Fruit fly (Drosophila melanogaster): ENCODE data around the gene not.

not gene

DNA sequence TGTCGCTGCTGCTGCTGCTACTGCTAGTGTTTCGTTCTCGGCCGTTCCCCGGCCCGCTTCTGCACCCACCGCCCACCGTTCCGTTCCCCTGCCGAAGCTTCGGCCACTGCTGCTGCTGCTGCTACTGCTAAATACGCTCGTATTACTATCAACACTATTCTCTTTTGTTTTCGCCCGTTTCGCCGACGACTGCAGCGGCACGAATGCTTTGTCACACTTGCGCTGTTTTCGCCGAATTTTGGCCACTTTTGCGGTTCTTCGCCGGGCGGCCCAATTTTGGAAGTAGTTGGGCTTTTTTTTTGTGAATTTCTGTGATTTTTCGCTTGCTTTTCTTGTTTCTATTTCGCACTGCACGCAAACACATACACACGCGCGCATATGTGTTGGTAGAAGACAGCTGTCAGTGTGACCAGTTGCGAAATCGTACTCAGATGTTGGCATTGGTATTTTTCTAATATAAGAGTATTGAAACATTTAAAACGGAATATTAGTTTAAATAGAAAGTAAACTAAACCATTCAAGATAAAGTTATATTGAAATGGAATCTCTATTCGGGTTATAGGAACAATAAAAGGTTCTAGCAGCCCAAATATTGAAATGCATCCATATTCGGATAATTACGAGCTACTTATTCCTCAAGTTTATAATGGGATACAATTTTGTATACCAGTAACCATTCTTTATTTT is at the start of gene not:
TSS of gene not (minus strand) at position 395 of the 687 bp plus-strand sequence.
- TF ChIP-seq Sin3A (optimal IDR thresholded peaks at IDR 0.05) (no peak), ttk (optimal IDR thresholded peaks at IDR 0.05) (no peak), Myc (optimal IDR thresholded peaks at IDR 0.05) (no peak), insv (optimal IDR thresholded peaks at IDR 0.05) (no peak), h (optimal IDR thresholded peaks at IDR 0.05) (no peak), psq (optimal IDR thresholded peaks at IDR 0.05) (no peak)

DNA sequence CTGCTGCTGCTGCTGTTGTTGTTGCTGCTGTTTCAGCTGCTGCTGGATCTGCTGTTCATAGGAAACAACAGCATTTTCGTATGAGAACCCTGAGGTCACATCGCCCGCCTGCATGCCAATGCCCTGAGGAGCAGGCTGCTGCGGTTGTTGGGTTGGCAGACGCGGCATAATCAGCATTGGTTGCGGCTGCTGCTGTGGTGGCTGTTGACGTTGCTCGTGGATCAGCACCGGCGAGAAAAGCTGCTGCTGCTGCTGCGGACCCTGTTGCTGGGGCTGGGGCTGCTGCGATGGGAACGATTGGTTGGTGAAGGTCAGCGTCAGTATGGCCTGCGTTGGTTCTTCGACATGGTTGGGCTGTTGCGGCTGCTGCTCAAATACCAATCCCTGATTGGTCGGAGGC is 47.9 kb upstream of the not start:
- no peak for TF ChIP-seq Sin3A (optimal IDR thresholded peaks at IDR 0.05)
- TF ChIP-seq h (optimal IDR thresholded peaks at IDR 0.05), result no peak
- no peak for TF ChIP-seq Myc (optimal IDR thresholded peaks at IDR 0.05)
- TF ChIP-seq psq (optimal IDR thresholded peaks at IDR 0.05), result no peak
- no peak for TF ChIP-seq insv (optimal IDR thresholded peaks at IDR 0.05)
- TF ChIP-seq ttk (optimal IDR thresholded peaks at IDR 0.05), result no peak

DNA sequence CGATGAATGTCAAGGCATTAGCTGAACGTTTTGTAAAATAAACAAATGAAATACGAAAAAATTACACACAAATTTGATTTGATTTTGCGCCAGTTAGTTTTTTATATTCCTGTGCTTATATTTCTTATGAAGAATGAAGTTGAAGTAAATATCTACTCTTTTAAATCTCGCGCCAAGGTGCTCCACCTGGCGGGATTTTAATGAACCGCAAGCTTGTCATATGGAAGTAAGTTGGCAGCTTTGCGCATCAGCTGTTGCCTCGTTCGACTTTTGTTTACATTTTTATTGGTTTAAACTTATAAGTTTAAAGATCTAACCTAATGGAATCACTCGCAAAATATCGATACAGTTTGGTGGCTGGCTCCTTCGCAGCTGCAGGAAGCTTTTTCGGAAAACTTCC is 45.2 kb upstream of the not start, which contains the start of gene CG42495:
TSS of gene CG42495 (plus strand) at position 247 of the 400 bp plus-strand sequence.
- TF ChIP-seq insv (optimal IDR thresholded peaks at IDR 0.05) (no peak), h (optimal IDR thresholded peaks at IDR 0.05) (no peak), Myc (optimal IDR thresholded peaks at IDR 0.05) (no peak), ttk (optimal IDR thresholded peaks at IDR 0.05) (no peak), psq (optimal IDR thresholded peaks at IDR 0.05) (no peak), Sin3A (optimal IDR thresholded peaks at IDR 0.05) (no peak)

DNA sequence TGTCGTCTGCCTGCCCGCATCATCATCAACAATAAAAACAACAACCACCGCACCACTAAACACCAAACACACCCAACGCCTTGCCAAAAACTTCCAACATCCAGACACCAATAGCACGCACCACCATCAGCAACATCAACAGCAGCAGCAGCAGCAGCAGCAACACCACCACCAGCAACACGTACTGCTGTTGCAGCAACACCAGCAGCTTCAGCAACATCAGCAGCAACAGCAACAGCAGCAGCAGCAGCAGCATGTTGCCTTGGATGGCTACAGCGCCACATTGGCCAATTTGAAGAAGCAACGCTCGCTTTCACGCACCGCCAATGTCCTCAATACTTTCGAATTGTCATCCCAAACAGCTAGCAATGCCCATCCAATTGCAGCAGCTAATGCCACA is 43.7 kb upstream of the not start:
- no peak for TF ChIP-seq ttk (optimal IDR thresholded peaks at IDR 0.05)
- no peak for TF ChIP-seq Myc (optimal IDR thresholded peaks at IDR 0.05)
- TF ChIP-seq Sin3A (optimal IDR thresholded peaks at IDR 0.05), result no peak

DNA sequence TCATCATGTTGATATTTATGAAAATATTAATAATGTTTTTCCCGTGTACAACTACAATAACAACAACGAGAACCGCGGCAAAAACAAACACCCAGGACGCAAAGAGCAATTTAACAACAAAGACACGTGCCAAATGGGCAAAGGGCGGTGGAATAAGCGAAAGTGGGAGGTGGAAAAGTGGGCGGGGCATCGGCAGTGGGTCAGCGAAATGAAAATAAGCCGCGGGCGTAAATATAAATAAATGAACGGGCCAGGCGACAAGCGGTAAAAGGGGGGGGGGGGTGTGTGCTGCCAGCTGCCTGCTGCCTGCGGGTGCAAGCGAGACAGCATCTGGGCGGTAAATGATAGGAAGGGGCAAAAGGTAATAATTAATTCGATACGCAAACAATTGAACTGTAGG is 31.8 kb upstream of the not start:
- TF ChIP-seq ttk (optimal IDR thresholded peaks at IDR 0.05), result no peak
- no peak for TF ChIP-seq Myc (optimal IDR thresholded peaks at IDR 0.05)
- no peak for TF ChIP-seq psq (optimal IDR thresholded peaks at IDR 0.05)
- no peak for TF ChIP-seq insv (optimal IDR thresholded peaks at IDR 0.05)
- no peak for TF ChIP-seq h (optimal IDR thresholded peaks at IDR 0.05)
- TF ChIP-seq Sin3A (optimal IDR thresholded peaks at IDR 0.05), result no peak

DNA sequence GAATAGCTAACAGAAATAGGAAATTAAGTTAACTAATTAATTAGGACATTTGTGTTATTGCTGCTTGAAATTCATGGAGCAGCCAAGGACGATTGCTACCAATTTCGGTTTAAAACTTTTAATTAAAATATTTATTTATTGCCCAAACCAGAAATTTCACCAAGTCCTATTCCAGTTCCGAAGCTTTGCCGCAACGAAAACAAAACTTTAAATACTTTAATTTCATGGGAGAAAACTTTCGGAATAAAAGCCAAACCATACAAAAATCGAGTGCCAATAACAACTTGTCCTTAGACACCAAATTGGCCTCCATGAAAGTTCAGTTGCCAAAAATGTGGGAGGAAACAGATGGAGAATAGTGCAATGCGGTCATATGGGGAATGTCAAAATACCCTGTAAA is 21.3 kb upstream of the not start:
- TF ChIP-seq Sin3A (optimal IDR thresholded peaks at IDR 0.05) (no peak), Myc (optimal IDR thresholded peaks at IDR 0.05) (no peak), psq (optimal IDR thresholded peaks at IDR 0.05) (no peak), ttk (optimal IDR thresholded peaks at IDR 0.05) (no peak), insv (optimal IDR thresholded peaks at IDR 0.05) (no peak), h (optimal IDR thresholded peaks at IDR 0.05) (no peak)

DNA sequence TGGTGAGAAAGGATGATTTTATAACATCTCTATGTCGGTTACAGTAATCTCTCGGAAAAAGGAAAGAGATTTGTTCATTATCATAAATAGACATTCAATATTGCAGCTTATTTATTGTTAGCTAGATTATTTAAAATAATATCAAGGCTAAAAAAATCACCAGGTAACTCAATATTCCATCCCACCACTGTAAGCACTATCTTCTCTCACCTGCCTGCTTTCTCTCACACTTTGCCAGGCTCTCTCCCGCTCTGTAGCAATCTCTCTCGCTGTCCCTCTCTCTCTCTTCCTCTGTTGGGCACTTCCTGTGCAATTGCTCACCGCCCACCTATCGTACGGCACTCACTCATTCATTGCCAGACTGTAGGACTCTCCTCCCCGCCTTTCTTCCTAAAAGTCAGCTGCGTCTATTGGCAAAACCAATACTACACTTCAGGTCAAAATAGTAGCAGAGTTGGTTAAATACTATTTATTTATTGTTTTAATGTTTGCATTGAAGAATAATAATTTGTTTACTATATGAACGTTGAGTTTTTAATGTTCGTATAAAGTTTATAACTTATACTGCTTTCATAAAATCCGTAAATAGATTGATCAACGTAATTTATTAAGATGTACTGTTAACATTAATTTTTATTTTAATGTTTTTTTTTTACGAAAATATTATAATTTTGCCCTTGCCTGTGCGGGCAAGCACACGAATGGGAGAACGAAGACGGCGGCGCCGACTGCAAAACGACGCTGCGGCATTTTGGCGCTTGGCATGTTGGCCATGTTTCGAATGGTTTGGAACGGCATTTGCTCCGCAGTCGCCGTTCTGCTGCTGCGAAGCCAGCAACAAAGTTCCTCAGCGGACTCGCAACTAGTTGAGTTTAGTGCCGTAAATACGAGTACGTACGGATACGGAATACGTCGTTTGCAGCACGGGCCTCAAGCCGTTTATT is 18.9 kb upstream of the not start:
- TF ChIP-seq psq (optimal IDR thresholded peaks at IDR 0.05) (no peak), ttk (optimal IDR thresholded peaks at IDR 0.05) (no peak), h (optimal IDR thresholded peaks at IDR 0.05) (no peak), Sin3A (optimal IDR thresholded peaks at IDR 0.05) (no peak), insv (optimal IDR thresholded peaks at IDR 0.05) (no peak), Myc (optimal IDR thresholded peaks at IDR 0.05) (no peak)

DNA sequence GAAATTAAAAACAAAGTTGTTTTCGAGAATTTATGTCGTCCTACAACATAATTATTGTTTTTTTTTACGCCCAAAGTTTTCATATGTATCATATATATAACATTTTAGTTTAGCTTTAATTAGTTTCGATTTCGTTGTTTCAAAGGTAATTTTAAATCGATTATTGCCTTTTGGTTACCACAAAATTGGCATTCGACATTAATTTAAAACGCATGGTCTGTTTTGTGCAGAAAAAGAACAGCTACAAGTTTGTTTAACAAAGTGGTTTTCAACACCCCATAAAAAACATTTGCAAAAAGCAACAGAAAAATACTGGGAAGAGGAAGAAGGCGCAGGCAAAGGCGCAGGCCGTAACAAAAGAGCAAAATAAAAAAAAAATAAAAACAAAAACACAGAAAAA is 16.6 kb upstream of the not start:
- TF ChIP-seq psq (optimal IDR thresholded peaks at IDR 0.05) (no peak), insv (optimal IDR thresholded peaks at IDR 0.05) (no peak), Myc (optimal IDR thresholded peaks at IDR 0.05) (no peak), h (optimal IDR thresholded peaks at IDR 0.05) (no peak), ttk (optimal IDR thresholded peaks at IDR 0.05) (no peak), Sin3A (optimal IDR thresholded peaks at IDR 0.05) (no peak)

DNA sequence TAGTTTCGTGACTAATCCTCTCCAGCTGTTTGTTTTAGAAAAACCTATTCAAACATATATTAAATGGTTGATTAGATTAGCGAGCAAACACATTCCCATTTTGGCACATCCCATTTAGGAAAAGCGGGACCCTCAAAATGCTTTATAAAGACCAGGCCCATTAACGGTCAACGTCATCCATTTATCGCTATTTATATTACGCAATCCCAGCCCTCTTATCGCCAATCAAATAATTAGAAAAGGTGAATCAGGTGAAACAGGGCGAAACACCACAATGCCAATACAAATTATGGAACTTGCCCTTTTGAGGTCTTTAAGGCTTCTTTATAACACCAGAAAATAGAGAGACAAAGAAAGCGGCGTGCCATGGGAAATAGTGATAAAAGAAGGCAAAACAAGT is 16.1 kb upstream of the not start:
- TF ChIP-seq psq (optimal IDR thresholded peaks at IDR 0.05) (no peak), Myc (optimal IDR thresholded peaks at IDR 0.05) (no peak)

DNA sequence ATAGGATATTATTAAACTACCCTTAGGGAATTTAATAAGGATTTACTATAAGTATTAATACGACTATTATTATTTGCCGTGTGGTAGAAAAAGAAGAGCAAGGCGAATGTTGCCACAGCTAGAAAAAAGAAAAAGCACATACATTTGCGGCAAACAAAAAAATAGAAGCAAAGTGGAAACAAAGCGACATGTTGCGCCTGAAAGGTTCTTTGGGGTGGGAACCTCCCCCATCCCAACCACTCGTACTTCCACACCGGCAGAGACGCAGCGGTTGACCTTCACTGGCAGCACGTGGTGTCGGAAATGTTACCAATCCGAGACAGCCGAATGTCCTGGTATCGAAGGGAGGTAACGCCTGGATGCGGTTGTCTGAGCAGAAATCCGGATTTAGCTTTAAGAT is 15.4 kb upstream of the not start:
- TF ChIP-seq h (optimal IDR thresholded peaks at IDR 0.05) (no peak), insv (optimal IDR thresholded peaks at IDR 0.05) (no peak), Myc (optimal IDR thresholded peaks at IDR 0.05) (no peak), psq (optimal IDR thresholded peaks at IDR 0.05) (no peak), Sin3A (optimal IDR thresholded peaks at IDR 0.05) (no peak)

DNA sequence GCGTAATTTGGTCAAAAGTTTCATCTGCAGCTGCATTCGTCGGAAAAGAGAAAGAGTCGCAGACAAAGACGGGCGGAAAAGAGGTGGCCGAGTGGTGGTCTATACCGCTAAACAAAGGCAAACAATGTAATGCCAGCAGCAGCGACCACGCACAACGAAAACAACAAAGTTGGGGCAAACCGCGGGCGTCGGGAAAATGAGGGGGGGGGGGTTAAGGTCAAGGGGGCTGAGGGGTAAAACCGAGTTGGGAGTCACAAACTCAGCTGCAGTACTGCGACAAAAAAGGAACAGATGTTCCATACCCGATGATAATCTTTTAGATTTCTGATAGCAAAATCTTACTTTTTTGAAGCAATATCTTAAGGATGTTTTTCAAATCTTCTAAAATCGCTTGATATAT is 14.9 kb upstream of the not start:
- TF ChIP-seq psq (optimal IDR thresholded peaks at IDR 0.05) (no peak), h (optimal IDR thresholded peaks at IDR 0.05) (no peak), ttk (optimal IDR thresholded peaks at IDR 0.05) (no peak), Myc (optimal IDR thresholded peaks at IDR 0.05) (no peak), insv (optimal IDR thresholded peaks at IDR 0.05) (no peak), Sin3A (optimal IDR thresholded peaks at IDR 0.05) (no peak)

DNA sequence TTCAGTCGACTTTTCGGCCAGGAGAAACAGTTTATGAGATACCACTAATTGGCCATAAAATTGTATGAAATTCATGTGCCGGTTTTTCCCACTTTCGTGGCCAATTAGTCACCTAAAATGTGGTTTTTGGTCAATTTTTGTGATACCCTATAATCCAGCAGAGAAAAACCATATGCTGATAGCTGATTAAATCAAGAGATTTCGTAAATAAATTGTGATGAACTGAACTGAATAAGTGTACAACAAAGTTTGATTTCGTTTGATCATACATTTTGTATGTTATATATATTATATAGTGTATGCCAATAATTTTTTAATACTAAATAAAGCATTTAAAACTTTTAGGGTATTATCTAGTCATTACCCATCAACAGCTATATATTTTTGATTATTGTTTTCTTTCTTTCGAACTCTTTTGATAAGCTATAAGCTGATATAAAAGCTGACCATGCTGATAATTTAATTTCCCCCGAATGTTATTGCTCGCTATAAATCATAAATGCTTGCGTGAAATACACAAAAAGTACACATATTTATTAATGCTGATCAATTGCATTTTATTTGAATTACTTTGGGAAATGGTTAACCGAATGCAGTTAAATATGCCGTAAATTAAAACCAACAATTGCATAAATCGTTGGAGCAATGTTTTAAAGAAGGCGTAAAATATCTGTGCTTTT is 13.0 kb upstream of the not start:
- TF ChIP-seq h (optimal IDR thresholded peaks at IDR 0.05) (no peak), insv (optimal IDR thresholded peaks at IDR 0.05) (no peak), Sin3A (optimal IDR thresholded peaks at IDR 0.05) (no peak), ttk (optimal IDR thresholded peaks at IDR 0.05) (no peak), psq (optimal IDR thresholded peaks at IDR 0.05) (no peak), Myc (optimal IDR thresholded peaks at IDR 0.05) (no peak)
